Fruit fly (Drosophila melanogaster) whole organism, embryonic: Measurements from ENCODE around the gene CG15891.

Source experiments
- Adf1 ChIP-seq: fragments of 200-800 bp; sonication (Bioruptor generic); IDR thresholded peaks from 2 replicates; pipeline ENCODE4 v1.3.6; 2022; ENCODE audit warnings: missing biosample characterization, missing genetic modification characterization
- B-H1 ChIP-seq: fragments of 200-800 bp; sonication (Bioruptor generic); IDR thresholded peaks from 3 replicates; pipeline ENCODE4 v1.3.6; 2022; ENCODE audit warnings: missing biosample characterization, missing genetic modification characterization
- B-H2 ChIP-seq: fragments of 200-800 bp; sonication (Bioruptor generic); optimal IDR thresholded peaks from 2 replicates; lab custom pipeline; 2018; ENCODE audit warnings: missing biosample characterization, mild to moderate bottlenecking, missing genetic modification characterization
- Blimp-1 ChIP-seq: fragments of 200-800 bp; sonication (Bioruptor generic); optimal IDR thresholded peaks from 3 replicates; lab custom pipeline; 2018; ENCODE audit warnings: missing biosample characterization, missing genetic modification characterization, mild to moderate bottlenecking, moderate library complexity, missing genetic modification reagents
- CG10147 ChIP-seq: fragments of 200-800 bp; sonication (Bioruptor generic); optimal IDR thresholded peaks from 2 replicates; lab custom pipeline; 2019; ENCODE audit warnings: missing biosample characterization, mild to moderate bottlenecking, missing genetic modification characterization, moderate library complexity
- CG10654 ChIP-seq: fragments of 200-800 bp; sonication (Bioruptor generic); optimal IDR thresholded peaks from 2 replicates; lab custom pipeline; 2016; ENCODE audit warnings: missing biosample characterization, missing genetic modification characterization
- CG11560 ChIP-seq: fragments of 200-800 bp; sonication (Bioruptor generic); IDR thresholded peaks from 3 replicates; pipeline ENCODE4 v1.3.6; 2022; ENCODE audit warnings: missing biosample characterization, missing genetic modification characterization
- CG12155 ChIP-seq: fragments of 200-800 bp; sonication (Bioruptor generic); optimal IDR thresholded peaks from 3 replicates; lab custom pipeline; 2016; ENCODE audit warnings: missing biosample characterization, missing genetic modification characterization
- CG14710 ChIP-seq: fragments of 200-800 bp; sonication (Bioruptor generic); optimal IDR thresholded peaks from 3 replicates; lab custom pipeline; 2019; ENCODE audit warnings: missing biosample characterization, mild to moderate bottlenecking, missing genetic modification characterization, moderate library complexity
- CG15514 ChIP-seq: fragments of 200-800 bp; sonication (Bioruptor generic); optimal IDR thresholded peaks from 3 replicates; lab custom pipeline; 2017; ENCODE audit warnings: missing biosample characterization, missing genetic modification characterization, mild to moderate bottlenecking, moderate library complexity, missing genetic modification reagents
- CG1647 ChIP-seq: fragments of 200-800 bp; sonication (Bioruptor generic); optimal IDR thresholded peaks from 3 replicates; lab custom pipeline; 2016; ENCODE audit warnings: missing biosample characterization, missing genetic modification characterization
- CG16813 ChIP-seq: fragments of 200-800 bp; sonication (Bioruptor generic); IDR thresholded peaks from 3 replicates; pipeline ENCODE4 v1.3.6; 2022; ENCODE audit warnings: missing biosample characterization, missing genetic modification characterization; ENCODE audit not compliant: partially characterized antibody
- CG17912 ChIP-seq: fragments of 200-800 bp; sonication (Bioruptor generic); optimal IDR thresholded peaks from 2 replicates; lab custom pipeline; 2018; ENCODE audit warnings: missing biosample characterization, mild to moderate bottlenecking, missing genetic modification characterization
- CG3065 ChIP-seq: fragments of 200-800 bp; sonication (Bioruptor generic); optimal IDR thresholded peaks from 2 replicates; lab custom pipeline; 2016; ENCODE audit warnings: missing biosample characterization, missing genetic modification characterization
- CG34376 ChIP-seq: fragments of 200-800 bp; sonication (Bioruptor generic); optimal IDR thresholded peaks from 2 replicates; lab custom pipeline; 2018; ENCODE audit warnings: missing biosample characterization, mild to moderate bottlenecking, missing genetic modification characterization
- CG4404 ChIP-seq: fragments of 200-800 bp; sonication (Bioruptor generic); IDR thresholded peaks from 2 replicates; pipeline ENCODE4 v1.3.6; 2022; ENCODE audit warnings: missing biosample characterization, missing genetic modification characterization
- CG6272 ChIP-seq: fragments of 200-800 bp; sonication (Bioruptor generic); IDR thresholded peaks from 2 replicates; pipeline ENCODE4 v1.3.6; 2022; ENCODE audit warnings: missing biosample characterization, missing genetic modification characterization
- CG6689 ChIP-seq: fragments of 200-800 bp; sonication (Bioruptor generic); IDR thresholded peaks from 2 replicates; pipeline ENCODE4 v1.3.6; 2022; ENCODE audit warnings: missing biosample characterization, missing genetic modification characterization
- CG7372 ChIP-seq: fragments of 200-800 bp; sonication (Bioruptor generic); IDR thresholded peaks from 2 replicates; pipeline ENCODE4 v1.3.6; 2022; ENCODE audit warnings: missing biosample characterization, missing genetic modification characterization
- CG7963 ChIP-seq: fragments of 200-800 bp; sonication (Bioruptor generic); IDR thresholded peaks from 3 replicates; pipeline ENCODE4 v1.3.6; 2022; ENCODE audit warnings: missing biosample characterization, missing genetic modification characterization; ENCODE audit not compliant: partially characterized antibody
- CG8281 ChIP-seq: fragments of 200-800 bp; sonication (Bioruptor generic); optimal IDR thresholded peaks from 2 replicates; lab custom pipeline; 2018; ENCODE audit warnings: missing biosample characterization, mild to moderate bottlenecking, missing genetic modification characterization, moderate library complexity
- CG8765 ChIP-seq: fragments of 200-800 bp; sonication (Bioruptor generic); IDR thresholded peaks from 2 replicates; pipeline ENCODE4 v1.3.6; 2022; ENCODE audit warnings: missing biosample characterization, missing genetic modification characterization
- CG9437 ChIP-seq: fragments of 200-800 bp; sonication (Bioruptor generic); optimal IDR thresholded peaks from 2 replicates; lab custom pipeline; 2018; ENCODE audit warnings: missing biosample characterization, mild to moderate bottlenecking, missing genetic modification characterization
- D ChIP-seq, 2 experiments: fragments of 200-800 bp in 1 of 2; fragments of >200 bp in 1 of 2; sonication (Bioruptor generic) in 1 of 2; optimal IDR thresholded peaks; 2 replicates in 1 of 2; 3 replicates in 1 of 2; lab custom pipeline; 2017; ENCODE audit warnings: mild to moderate bottlenecking in 1 of 2, missing biosample characterization in 1 of 2, missing genetic modification characterization in 1 of 2, missing genetic modification reagents in 1 of 2
- Deaf1 ChIP-seq: fragments of 200-800 bp; optimal IDR thresholded peaks from 3 replicates; lab custom pipeline; 2019; ENCODE audit warnings: missing biosample characterization, mild to moderate bottlenecking, missing genetic modification characterization, moderate library complexity
- ERR ChIP-seq: fragments of 200-800 bp; sonication (Bioruptor generic); optimal IDR thresholded peaks from 2 replicates; lab custom pipeline; 2016; ENCODE audit warnings: missing biosample characterization, missing genetic modification characterization
- HmgD ChIP-seq: fragments of 200-800 bp; sonication (Bioruptor generic); optimal IDR thresholded peaks from 3 replicates; lab custom pipeline; 2016; ENCODE audit warnings: missing biosample characterization, missing genetic modification characterization
- Hmr ChIP-seq: fragments of 200-800 bp; sonication (Bioruptor generic); optimal IDR thresholded peaks from 3 replicates; lab custom pipeline; 2017; ENCODE audit warnings: mild to moderate bottlenecking, missing biosample characterization, missing genetic modification reagents, missing genetic modification characterization
- Hr78 ChIP-seq, 2 experiments: fragments of 200-800 bp in 1 of 2; fragments of >200 bp in 1 of 2; sonication (Bioruptor generic) in 1 of 2; optimal IDR thresholded peaks; 2 replicates each; lab custom pipeline; 2017 to 2019; ENCODE audit warnings: missing biosample characterization in 2 of 2, missing genetic modification characterization in 2 of 2, mild to moderate bottlenecking in 1 of 2, moderate library complexity in 1 of 2
- NK7.1 ChIP-seq: fragments of 200-800 bp; sonication (Bioruptor generic); optimal IDR thresholded peaks from 3 replicates; lab custom pipeline; 2016; ENCODE audit warnings: missing biosample characterization, missing genetic modification characterization
- Poxn ChIP-seq: fragments of 200-800 bp; sonication (Bioruptor generic); IDR thresholded peaks from 2 replicates; pipeline ENCODE4 v1.3.6; 2022; ENCODE audit warnings: missing biosample characterization, missing genetic modification characterization
- Sox102F ChIP-seq: fragments of 200-800 bp; sonication (Bioruptor generic); optimal IDR thresholded peaks from 2 replicates; lab custom pipeline; 2018; ENCODE audit warnings: missing biosample characterization, mild to moderate bottlenecking, missing genetic modification characterization, moderate library complexity
- bbx ChIP-seq: fragments of 200-800 bp; sonication (Bioruptor generic); IDR thresholded peaks from 2 replicates; pipeline ENCODE4 v1.3.6; 2022; ENCODE audit warnings: missing biosample characterization, missing genetic modification characterization; ENCODE audit not compliant: partially characterized antibody
- chm ChIP-seq: fragments of 200-800 bp; sonication (Bioruptor generic); IDR thresholded peaks from 2 replicates; pipeline ENCODE4 v1.3.6; 2022; ENCODE audit warnings: missing biosample characterization, missing genetic modification characterization
- crc ChIP-seq: fragments of 200-800 bp; sonication (Bioruptor generic); optimal IDR thresholded peaks from 2 replicates; lab custom pipeline; 2016; ENCODE audit warnings: missing biosample characterization, missing genetic modification characterization
- crp ChIP-seq, 2 experiments: fragments of 200-800 bp; sonication (Bioruptor generic); optimal IDR thresholded peaks; 2 replicates in 1 of 2; 3 replicates in 1 of 2; lab custom pipeline; 2017; ENCODE audit warnings: missing biosample characterization in 2 of 2, missing genetic modification characterization in 2 of 2, mild to moderate bottlenecking in 1 of 2, moderate library complexity in 1 of 2
- da ChIP-seq: fragments of 200-800 bp; sonication (Bioruptor generic); optimal IDR thresholded peaks from 2 replicates; lab custom pipeline; 2016; ENCODE audit warnings: missing biosample characterization, missing genetic modification characterization
- en ChIP-seq: fragments of 200-800 bp; sonication (Bioruptor generic); optimal IDR thresholded peaks from 2 replicates; lab custom pipeline; 2016; ENCODE audit warnings: missing biosample characterization, missing genetic modification characterization
- jumu ChIP-seq: fragments of 200-800 bp; sonication (Bioruptor generic); optimal IDR thresholded peaks from 3 replicates; lab custom pipeline; 2016; ENCODE audit warnings: missing biosample characterization, missing genetic modification characterization
- kah ChIP-seq: fragments of 200-800 bp; sonication (Bioruptor generic); optimal IDR thresholded peaks from 2 replicates; lab custom pipeline; 2018; ENCODE audit warnings: missing biosample characterization, mild to moderate bottlenecking, missing genetic modification characterization
- lmd ChIP-seq: fragments of 200-800 bp; sonication (Bioruptor generic); IDR thresholded peaks from 2 replicates; pipeline ENCODE4 v1.3.6; 2022; ENCODE audit warnings: missing biosample characterization, missing genetic modification characterization
- lov ChIP-seq, 2 experiments: fragments of 200-800 bp in 1 of 2; fragments of >200 bp in 1 of 2; sonication (Bioruptor generic) in 1 of 2; IDR thresholded peaks in 1 of 2; optimal IDR thresholded peaks in 1 of 2; 2 replicates in 1 of 2; 3 replicates in 1 of 2; pipeline versions ENCODE4 v1.3.6 to Lab custom; 2017 to 2022; ENCODE audit warnings: missing biosample characterization in 1 of 2, missing genetic modification characterization in 1 of 2
- maf-S ChIP-seq: fragments of 200-800 bp; sonication (Bioruptor generic); optimal IDR thresholded peaks from 2 replicates; lab custom pipeline; 2016; ENCODE audit warnings: missing biosample characterization, missing genetic modification characterization
- pan ChIP-seq, 4 experiments: fragments of >200 bp in 3 of 4; fragments of 200-800 bp in 1 of 4; sonication (Bioruptor generic) in 1 of 4; optimal IDR thresholded peaks in 3 of 4; IDR thresholded peaks in 1 of 4; 2 replicates each; pipeline versions ENCODE4 v1.3.6 to Lab custom; 2017 to 2022; ENCODE audit warnings: missing biosample characterization in 2 of 4, missing genetic modification characterization in 2 of 4, mixed read lengths in 1 of 4
- pb ChIP-seq: fragments of 200-800 bp; sonication (Bioruptor generic); optimal IDR thresholded peaks from 3 replicates; lab custom pipeline; 2016; ENCODE audit warnings: missing biosample characterization, missing genetic modification characterization
- pnt ChIP-seq: fragments of 200-800 bp; sonication (Bioruptor generic); optimal IDR thresholded peaks from 3 replicates; lab custom pipeline; 2016; ENCODE audit warnings: missing biosample characterization, missing genetic modification characterization
- unc-4 ChIP-seq: fragments of 200-800 bp; sonication (Bioruptor generic); IDR thresholded peaks from 2 replicates; pipeline ENCODE4 v1.3.6; 2022; ENCODE audit warnings: missing biosample characterization, missing genetic modification characterization; ENCODE audit not compliant: partially characterized antibody
- wor ChIP-seq: fragments of 200-800 bp; sonication (Bioruptor generic); IDR thresholded peaks from 2 replicates; pipeline ENCODE4 v1.3.6; 2022; ENCODE audit warnings: missing biosample characterization, missing genetic modification characterization

The CG15891 gene

DNA sequence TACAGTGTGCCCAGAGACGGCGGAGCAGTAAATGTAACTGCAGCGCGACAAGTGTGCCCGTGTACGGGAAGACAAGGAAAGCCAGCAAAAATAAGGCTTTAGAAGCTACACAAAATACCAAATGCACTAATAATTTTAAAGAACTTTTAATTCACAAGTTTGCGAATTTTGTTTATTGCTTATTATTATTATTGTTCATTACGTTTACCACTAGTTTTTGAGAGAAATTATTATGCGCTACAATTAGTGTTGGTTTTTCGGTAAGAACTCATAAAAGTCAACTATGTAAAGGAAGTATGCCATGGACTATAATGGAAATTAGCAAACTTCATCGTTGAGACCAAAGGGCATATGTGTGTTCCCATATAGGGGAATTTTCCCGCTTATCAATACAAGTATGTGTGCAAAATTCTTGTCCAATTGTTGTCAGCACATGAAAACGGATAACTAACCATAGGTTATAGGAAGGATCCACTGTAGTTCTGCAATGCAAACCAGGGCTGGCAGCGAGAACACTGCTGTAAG lies 27.9 kb downstream of the CG15891 start, which contains the start of gene schlank (continued):
- TF ChIP-seq CG6689 (GFP tag; lab: Robert Waterston, UW) (peak; percentile 67), CG1647 (GFP tag; lab: Kevin White, UChicago) (no peak), ERR (GFP tag; lab: Kevin White, UChicago) (peak; percentile 46), CG14710 (tag; lab: Kevin White, UChicago) (peak; percentile 62), Blimp-1 (GFP tag; lab: Kevin White, UChicago) (no peak), CG17912 (GFP tag; lab: Kevin White, UChicago) (no peak), CG9437 (peak; percentile 13), B-H1 (GFP tag; lab: Robert Waterston, UW) (peak; percentile 37), kah (no peak), CG8281 (tag; lab: Kevin White, UChicago) (no peak), lmd (GFP tag; lab: Robert Waterston, UW) (peak; percentile 67), da (no peak), lov (optimal IDR thresholded peaks at IDR 0.05; lab: Kevin White, UChicago) (no peak), lov (GFP tag; IDR thresholded peaks at IDR 0.05; lab: Robert Waterston, UW) (no peak), CG7963 (GFP tag; lab: Robert Waterston, UW) (no peak), crp (GFP tag; optimal IDR thresholded peaks at IDR 0.05; lab: Kevin White, UChicago) (no peak), pan (optimal IDR thresholded peaks at IDR 0.05; lab: Kevin White, UChicago) (no peak), pan (GFP tag; optimal IDR thresholded peaks at IDR 0.05 in 1 of 2, IDR thresholded peaks at IDR 0.05 in 1 of 2) (peak in 1 of 2 experiments; percentile 68), CG3065 (no peak), CG10654 (GFP tag; lab: Kevin White, UChicago) (peak; percentile 40), unc-4 (GFP tag; lab: Robert Waterston, UW) (no peak), CG15514 (GFP tag; lab: Kevin White, UChicago) (peak; percentile 12), NK7.1 (no peak), HmgD (no peak), Sox102F (GFP tag; lab: Kevin White, UChicago) (no peak), CG34376 (no peak), CG16813 (GFP tag; lab: Robert Waterston, UW) (no peak), Poxn (GFP tag; lab: Robert Waterston, UW) (no peak), Hr78 (GFP tag; optimal IDR thresholded peaks at IDR 0.05; lab: Kevin White, UChicago) (no peak), CG6272 (0 out of 2 replicates have a peak, but pooled peaks have one; percentile 6), CG8765 (GFP tag; lab: Robert Waterston, UW) (no peak), Deaf1 (tag; lab: Kevin White, UChicago) (no peak), CG10147 (GFP tag; lab: Kevin White, UChicago) (no peak), D (optimal IDR thresholded peaks at IDR 0.05; lab: Kevin White, UChicago) (no peak), D (GFP tag; optimal IDR thresholded peaks at IDR 0.05; lab: Kevin White, UChicago) (no peak), bbx (no peak), pb (GFP tag; lab: Kevin White, UChicago) (no peak), pnt (GFP tag; lab: Kevin White, UChicago) (peak; percentile 60), chm (GFP tag; lab: Robert Waterston, UW) (no peak; the same call in 1 of the 2 replicates), maf-S (GFP tag; lab: Kevin White, UChicago) (peak; percentile 20), crc (GFP tag; lab: Kevin White, UChicago) (no peak), Hmr (GFP tag; lab: Kevin White, UChicago) (no peak), jumu (GFP tag; lab: Kevin White, UChicago) (peak; percentile 74), CG4404 (GFP tag; lab: Robert Waterston, UW) (peak; percentile 44; the same call in 1 of the 2 replicates), en (GFP tag; lab: Kevin White, UChicago) (no peak), CG7372 (GFP tag; lab: Robert Waterston, UW) (no peak; the same call in 1 of the 2 replicates), CG11560 (tag; lab: Robert Waterston, UW) (no peak), Adf1 (no peak), CG12155 (GFP tag; lab: Kevin White, UChicago) (peak; percentile 27), wor (GFP tag; lab: Robert Waterston, UW) (no peak), B-H2 (no peak)
